Worm (Caenorhabditis elegans) whole organism, L3 larva: ENCODE measurements around the gene T16G1.13.

ENCODE experiments used
- ZK546.5 ChIP-seq: sonication (generic microtip); optimal IDR thresholded peaks from 2 replicates; lab custom pipeline; 2017; ENCODE audit warnings: missing biosample characterization, missing genetic modification characterization
- aly-2 ChIP-seq: fragments of 150-350 bp; optimal IDR thresholded peaks from 2 replicates; lab custom pipeline; 2014; ENCODE audit warnings: missing biosample characterization, missing genetic modification characterization
- egl-5 ChIP-seq: fragments of 150-350 bp; optimal IDR thresholded peaks from 2 replicates; lab custom pipeline; 2017; ENCODE audit warnings: missing biosample characterization, missing genetic modification reagents, missing genetic modification characterization, inconsistent platforms
- elt-1 ChIP-seq: fragments of 150-350 bp; optimal IDR thresholded peaks from 2 replicates; lab custom pipeline; 2014; ENCODE audit warnings: missing biosample characterization, missing genetic modification characterization
- elt-2 ChIP-seq: sonication (generic microtip); optimal IDR thresholded peaks from 2 replicates; lab custom pipeline; 2016; ENCODE audit warnings: missing genetic modification reagents, mild to moderate bottlenecking, missing genetic modification characterization, missing compliant biosample characterization
- fkh-2 ChIP-seq: fragments of 150-350 bp; optimal IDR thresholded peaks from 2 replicates; lab custom pipeline; 2014; ENCODE audit warnings: missing biosample characterization, missing genetic modification reagents, missing genetic modification characterization
- jun-1 ChIP-seq: fragments of 150-350 bp; optimal IDR thresholded peaks from 2 replicates; lab custom pipeline; 2014; ENCODE audit warnings: missing biosample characterization, missing genetic modification reagents, missing genetic modification characterization
- mml-1 ChIP-seq: fragments of 150-350 bp; sonication (generic microtip); optimal IDR thresholded peaks from 3 replicates; lab custom pipeline; 2014; ENCODE audit warnings: missing biosample characterization, missing genetic modification characterization
- nhr-12 ChIP-seq: fragments of 150-350 bp; optimal IDR thresholded peaks from 2 replicates; lab custom pipeline; 2014; ENCODE audit warnings: missing biosample characterization, missing genetic modification characterization
- nhr-23 ChIP-seq: fragments of 150-350 bp; optimal IDR thresholded peaks from 2 replicates; lab custom pipeline; 2014; ENCODE audit warnings: missing biosample characterization, missing genetic modification reagents, missing genetic modification characterization
- nhr-25 ChIP-seq: sonication (generic microtip); optimal IDR thresholded peaks from 2 replicates; lab custom pipeline; 2017; ENCODE audit warnings: missing biosample characterization, missing genetic modification characterization
- nhr-76 ChIP-seq: fragments of 150-350 bp; sonication (generic microtip); optimal IDR thresholded peaks from 5 replicates; lab custom pipeline; 2014; ENCODE audit warnings: missing biosample characterization, missing genetic modification characterization
- nhr-77 ChIP-seq: fragments of 150-350 bp; optimal IDR thresholded peaks from 2 replicates; lab custom pipeline; 2014; ENCODE audit warnings: missing biosample characterization, missing genetic modification characterization
- pha-4 ChIP-seq: fragments of 150-350 bp; optimal IDR thresholded peaks from 2 replicates; lab custom pipeline; 2014; ENCODE audit warnings: missing biosample characterization, missing genetic modification reagents, missing genetic modification characterization
- pqm-1 ChIP-seq: fragments of 150-350 bp; optimal IDR thresholded peaks from 2 replicates; lab custom pipeline; 2017; ENCODE audit warnings: missing biosample characterization, missing genetic modification characterization, inconsistent platforms
- sea-2 ChIP-seq: fragments of 150-350 bp; sonication (generic microtip); optimal IDR thresholded peaks from 4 replicates; lab custom pipeline; 2014; ENCODE audit warnings: missing biosample characterization, missing genetic modification reagents, missing genetic modification characterization
- skn-1 ChIP-seq: fragments of 150-350 bp; optimal IDR thresholded peaks from 2 replicates; lab custom pipeline; 2014; ENCODE audit warnings: missing biosample characterization, missing genetic modification characterization
- ztf-11 ChIP-seq: fragments of 150-350 bp; optimal IDR thresholded peaks from 2 replicates; lab custom pipeline; 2014; ENCODE audit warnings: missing biosample characterization, missing genetic modification characterization
- ztf-4 ChIP-seq: fragments of 150-350 bp; optimal IDR thresholded peaks from 2 replicates; lab custom pipeline; 2014; ENCODE audit warnings: missing biosample characterization, missing genetic modification characterization

T16G1.13 gene

DNA sequence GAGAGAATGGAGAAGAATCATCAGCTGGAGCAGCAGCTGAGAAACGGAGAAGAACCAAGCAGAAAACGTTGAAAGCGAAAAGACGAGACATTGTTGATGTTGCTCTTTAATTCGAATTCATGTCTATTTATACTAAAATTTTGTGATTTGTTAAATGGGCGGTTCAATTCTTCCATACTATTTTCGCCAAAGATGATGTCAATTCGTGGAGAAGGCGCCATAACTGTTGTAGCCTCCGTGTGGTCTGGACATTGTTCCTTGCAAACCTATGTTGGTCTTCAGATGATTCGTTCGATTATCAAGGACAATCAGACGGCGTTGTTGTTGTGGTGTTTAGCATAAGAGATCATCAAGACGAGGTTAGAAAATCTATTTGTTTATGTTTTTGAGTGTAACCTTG, 47.7 kb downstream of the T16G1.13 start, which contains the start of gene far-3:
TSS of gene far-3 (minus strand) at position 101 of the 400 bp plus-strand sequence.
- TF ChIP-seq ZK546.5 (no peak), mml-1 (tag; lab: Kevin White, UChicago) (no peak), nhr-76 (tag; lab: Kevin White, UChicago) (no peak), egl-5 (tag; lab: Kevin White, UChicago) (no peak), aly-2 (tag; lab: Kevin White, UChicago) (no peak), elt-1 (tag; lab: Kevin White, UChicago) (no peak)

ce11 chrV:12999559-12999958, 49.9 kb downstream of the T16G1.13 start, which contains the start of gene far-4:
far-4 (minus strand) TSS chrV:12999659.
- TF ChIP-seq nhr-12 (tag; lab: Kevin White, UChicago): no peak
- no peak for TF ChIP-seq skn-1 (tag; lab: Kevin White, UChicago)
- TF ChIP-seq nhr-77 (tag; lab: Kevin White, UChicago): no peak
- no peak for TF ChIP-seq elt-2 (tag; lab: Kevin White, UChicago)
- no peak for TF ChIP-seq pqm-1 (tag; lab: Kevin White, UChicago)
- no peak for TF ChIP-seq jun-1 (tag; lab: Kevin White, UChicago)
- no peak for TF ChIP-seq pha-4 (tag; lab: Kevin White, UChicago)
- no peak for TF ChIP-seq nhr-23 (tag; lab: Kevin White, UChicago)
- no peak for TF ChIP-seq ztf-11 (tag; lab: Kevin White, UChicago)
- TF ChIP-seq sea-2 (GFP tag; lab: Kevin White, UChicago): no peak
- no peak for TF ChIP-seq nhr-25 (tag; lab: Kevin White, UChicago)
- no peak for TF ChIP-seq fkh-2
- TF ChIP-seq ztf-4 (tag; lab: Kevin White, UChicago): no peak
- TF ChIP-seq, all 47 proteins: peak for 0
